Fruit fly (Drosophila melanogaster): ENCODE results near the gene CG33229.

The CG33229 gene

dm6 chr3L:199050-199745 lies 24.5 kb upstream of the CG33229 start (continued):
- peak; percentile 64 for TF ChIP-seq amos (GFP tag; IDR thresholded peaks at IDR 0.05; ENCODE audit: partially characterized antibody)
- no peak; the same call in 2 of the 3 replicates for TF ChIP-seq CG14860 (GFP tag; IDR thresholded peaks at IDR 0.05; ENCODE audit: partially characterized antibody)
- TF ChIP-seq Drgx (GFP tag; IDR thresholded peaks at IDR 0.05) = 0 out of 2 replicates have a peak, but pooled peaks have one; percentile 19
- no peak for TF ChIP-seq ara (GFP tag; IDR thresholded peaks at IDR 0.05)
- peak; percentile 71 for TF ChIP-seq dm (GFP tag; optimal IDR thresholded peaks at IDR 0.05)
- peak; percentile 13 for TF ChIP-seq CG9797 (GFP tag; optimal IDR thresholded peaks at IDR 0.05)
- no peak for TF ChIP-seq CG3407 (GFP tag; optimal IDR thresholded peaks at IDR 0.05)
- peak; percentile 41; the same call in 1 of the 3 replicates for TF ChIP-seq zen2 (GFP tag; IDR thresholded peaks at IDR 0.05; ENCODE audit: partially characterized antibody)
- 0 out of 2 replicates have a peak, but pooled peaks have one; percentile 17 for TF ChIP-seq Rx (GFP tag; IDR thresholded peaks at IDR 0.05)
- peak; percentile 80 for TF ChIP-seq CHES-1-like (GFP tag; optimal IDR thresholded peaks at IDR 0.05)
- peak; percentile 53; the same call in 1 of the 3 replicates for TF ChIP-seq CG11456 (GFP tag; IDR thresholded peaks at IDR 0.05)
- peak; percentile 45 for TF ChIP-seq Ptx1 (GFP tag; IDR thresholded peaks at IDR 0.05)
- TF ChIP-seq da (GFP tag; optimal IDR thresholded peaks at IDR 0.05) = no peak
- no peak for TF ChIP-seq CG3726 (GFP tag; IDR thresholded peaks at IDR 0.05)
- TF ChIP-seq CG3838 (GFP tag; optimal IDR thresholded peaks at IDR 0.05) = no peak
- peak; percentile 36 for TF ChIP-seq Hmr (GFP tag; optimal IDR thresholded peaks at IDR 0.05)
- TF ChIP-seq Hsf (GFP tag; optimal IDR thresholded peaks at IDR 0.05) = peak; percentile 11
- TF ChIP-seq CG12155 (GFP tag; optimal IDR thresholded peaks at IDR 0.05) = no peak
- no peak for TF ChIP-seq Lim3 (GFP tag; IDR thresholded peaks at IDR 0.05)
- TF ChIP-seq Chrac-16 (GFP tag; optimal IDR thresholded peaks at IDR 0.05) = no peak
- TF ChIP-seq dmrt99B (tag; optimal IDR thresholded peaks at IDR 0.05) = no peak
- TF ChIP-seq CG6689 (GFP tag; IDR thresholded peaks at IDR 0.05) = no peak
- TF ChIP-seq p53 (GFP tag; optimal IDR thresholded peaks at IDR 0.05) = no peak
- no peak for TF ChIP-seq eve (GFP tag; optimal IDR thresholded peaks at IDR 0.05)
- TF ChIP-seq danr (GFP tag; IDR thresholded peaks at IDR 0.05) = 0 out of 2 replicates have a peak, but pooled peaks have one; percentile 8
- TF ChIP-seq CG32767 (GFP tag; IDR thresholded peaks at IDR 0.05) = peak; percentile 78
- TF ChIP-seq CG32772 (GFP tag; IDR thresholded peaks at IDR 0.05) = peak; percentile 63; the same call in 1 of the 2 replicates
- TF ChIP-seq jumu (GFP tag; optimal IDR thresholded peaks at IDR 0.05) = peak; percentile 48
- TF ChIP-seq CG2875 (GFP tag; optimal IDR thresholded peaks at IDR 0.05) = peak; percentile 18
- TF ChIP-seq CG17829 (tag; optimal IDR thresholded peaks at IDR 0.05) = peak; percentile 25
- TF ChIP-seq CG14710 (tag; optimal IDR thresholded peaks at IDR 0.05) = no peak
- no peak for TF ChIP-seq CG8290 (GFP tag; optimal IDR thresholded peaks at IDR 0.05)
- TF ChIP-seq CG8290 (tag; optimal IDR thresholded peaks at IDR 0.05) = no peak
- TF ChIP-seq MESR4 (GFP tag; optimal IDR thresholded peaks at IDR 0.05) = peak; percentile 74
- peak; percentile 39; the same call in 1 of the 3 replicates for TF ChIP-seq vnd (GFP tag; IDR thresholded peaks at IDR 0.05; ENCODE audit: partially characterized antibody)
- TF ChIP-seq prd (optimal IDR thresholded peaks at IDR 0.05) = no peak
- no peak for TF ChIP-seq prd (GFP tag; IDR thresholded peaks at IDR 0.05)
- no peak for TF ChIP-seq CG12104 (GFP tag; optimal IDR thresholded peaks at IDR 0.05)
- TF ChIP-seq Ada2b (GFP tag; IDR thresholded peaks at IDR 0.05) = peak; percentile 21; the same call in 1 of the 2 replicates
- no peak for TF ChIP-seq ftz-f1 (GFP tag; optimal IDR thresholded peaks at IDR 0.05)
- peak; percentile 89 for TF ChIP-seq MBD-R2 (GFP tag; IDR thresholded peaks at IDR 0.05)
- TF ChIP-seq B-H2 (GFP tag; optimal IDR thresholded peaks at IDR 0.05) = no peak
- TF ChIP-seq CG15269 (tag; optimal IDR thresholded peaks at IDR 0.05) = no peak
- peak; percentile 84; the same call in 1 of the 3 replicates for TF ChIP-seq CG2199 (GFP tag; IDR thresholded peaks at IDR 0.05)
- no peak for TF ChIP-seq Jarid2 (GFP tag; optimal IDR thresholded peaks at IDR 0.05)
- TF ChIP-seq B-H1 (GFP tag; IDR thresholded peaks at IDR 0.05) = no peak
- TF ChIP-seq CG17359 (tag; optimal IDR thresholded peaks at IDR 0.05) = no peak
- no peak for TF ChIP-seq CG30403 (GFP tag; optimal IDR thresholded peaks at IDR 0.05)
- no peak for TF ChIP-seq bcd (GFP tag; optimal IDR thresholded peaks at IDR 0.05)
- TF ChIP-seq ham (GFP tag; IDR thresholded peaks at IDR 0.05) = no peak
- no peak for TF ChIP-seq gce (GFP tag; IDR thresholded peaks at IDR 0.05)

Data from whole organism, embryonic.